Worm (Caenorhabditis elegans) whole organism, L3 larva: ENCODE data around the gene set-11.

ENCODE experiments used
- R02D3.7 ChIP-seq: fragments of 150-350 bp; optimal IDR thresholded peaks from 2 replicates; lab custom pipeline; 2014; ENCODE audit warnings: missing biosample characterization, missing genetic modification characterization
- elt-1 ChIP-seq: fragments of 150-350 bp; optimal IDR thresholded peaks from 2 replicates; lab custom pipeline; 2014; ENCODE audit warnings: missing biosample characterization, missing genetic modification characterization
- fkh-2 ChIP-seq: fragments of 150-350 bp; optimal IDR thresholded peaks from 2 replicates; lab custom pipeline; 2014; ENCODE audit warnings: missing biosample characterization, missing genetic modification reagents, missing genetic modification characterization
- pha-4 ChIP-seq: fragments of 150-350 bp; optimal IDR thresholded peaks from 2 replicates; lab custom pipeline; 2014; ENCODE audit warnings: missing biosample characterization, missing genetic modification reagents, missing genetic modification characterization
- pqm-1 ChIP-seq: fragments of 150-350 bp; optimal IDR thresholded peaks from 2 replicates; lab custom pipeline; 2017; ENCODE audit warnings: missing biosample characterization, missing genetic modification characterization, inconsistent platforms
- skn-1 ChIP-seq: fragments of 150-350 bp; optimal IDR thresholded peaks from 2 replicates; lab custom pipeline; 2014; ENCODE audit warnings: missing biosample characterization, missing genetic modification characterization

DNA sequence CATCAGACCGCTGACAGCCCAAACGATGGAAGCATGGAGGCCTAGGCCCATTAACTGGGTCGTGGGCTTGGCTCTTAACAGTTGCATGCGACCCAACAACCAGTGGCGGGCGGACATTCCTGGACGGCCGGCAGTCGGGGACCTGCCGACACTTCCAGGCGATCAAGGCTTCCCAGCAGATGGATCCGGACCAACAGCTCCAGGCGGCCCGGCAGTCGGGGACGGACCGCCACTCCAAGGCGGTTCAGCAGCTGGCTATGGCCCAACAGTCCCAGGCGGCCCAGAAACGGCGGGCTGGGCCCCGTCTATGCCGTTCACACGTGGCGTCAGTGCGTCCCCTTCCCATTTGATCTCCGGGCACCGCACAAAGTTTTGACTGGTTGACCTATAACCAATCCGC, 49.0 kb upstream of the set-11 start:
- no peak for TF ChIP-seq fkh-2 (tag; lab: Kevin White, UChicago)
- no peak for TF ChIP-seq pqm-1 (tag; lab: Kevin White, UChicago)
- TF ChIP-seq skn-1: no peak
- TF ChIP-seq R02D3.7: no peak
- TF ChIP-seq elt-1 (tag; lab: Kevin White, UChicago): no peak
- TF ChIP-seq pha-4 (tag; lab: Kevin White, UChicago): no peak
